Worm (Caenorhabditis elegans) whole organism, young adult: ENCODE results near the gene srsx-31.

Experiments used
- C06A6.2 ChIP-seq: fragments of 200-800 bp; sonication (Bioruptor generic); conservative IDR thresholded peaks from 2 replicates; pipeline ENCODE4 v1.3.6; 2022; ENCODE audit warnings: missing genetic modification characterization, missing compliant biosample characterization
- D2030.7 ChIP-seq: fragments of 200-800 bp; sonication (Bioruptor generic); IDR thresholded peaks from 2 replicates; pipeline ENCODE4 v1.3.6; 2022; ENCODE audit warnings: missing genetic modification reagents, missing genetic modification characterization, missing compliant biosample characterization
- F33H1.4 ChIP-seq: fragments of 200-800 bp; sonication (Bioruptor generic); IDR thresholded peaks from 2 replicates; pipeline ENCODE4 v1.3.6; 2022; ENCODE audit warnings: missing genetic modification reagents, missing genetic modification characterization, missing compliant biosample characterization
- F55B11.4 ChIP-seq: sonication (generic microtip); optimal IDR thresholded peaks from 2 replicates; lab custom pipeline; 2016; ENCODE audit warnings: missing compliant biosample characterization, missing genetic modification characterization, borderline replicate concordance; ENCODE audit not compliant: insufficient read depth
- K11D2.4 ChIP-seq: fragments of 200-800 bp; sonication (Bioruptor generic); IDR thresholded peaks from 2 replicates; pipeline ENCODE4 v1.3.6; 2022; ENCODE audit warnings: missing genetic modification reagents, missing genetic modification characterization, missing compliant biosample characterization
- K12H6.12 ChIP-seq: fragments of 200-800 bp; sonication (Bioruptor generic); optimal IDR thresholded peaks from 2 replicates; lab custom pipeline; 2018; ENCODE audit warnings: mild to moderate bottlenecking, missing genetic modification characterization, missing compliant biosample characterization
- Y56A3A.18 ChIP-seq: fragments of 200-800 bp; sonication (Bioruptor generic); IDR thresholded peaks from 2 replicates; pipeline ENCODE4 v1.3.6; 2022; ENCODE audit warnings: missing genetic modification reagents, missing genetic modification characterization, missing compliant biosample characterization
- Y95B8A.8 ChIP-seq: fragments of 200-800 bp; sonication (Bioruptor generic); IDR thresholded peaks from 2 replicates; pipeline ENCODE4 v1.3.6; 2022; ENCODE audit warnings: missing genetic modification reagents, missing genetic modification characterization, missing compliant biosample characterization
- ZK185.1 ChIP-seq: sonication (generic microtip); optimal IDR thresholded peaks from 2 replicates; lab custom pipeline; 2016; ENCODE audit warnings: mild to moderate bottlenecking, missing genetic modification characterization, missing compliant biosample characterization; ENCODE audit not compliant: poor library complexity, severe bottlenecking
- ama-1 ChIP-seq, 3 experiments: fragments of 150-350 bp in 1 of 3; sonication (generic microtip) in 2 of 3; optimal IDR thresholded peaks; 2 replicates each; lab custom pipeline; 2014 to 2018; ENCODE audit warnings: missing biosample characterization in 2 of 3, missing genetic modification characterization in 2 of 3, missing genetic modification reagents in 2 of 3
- atf-7 ChIP-seq: sonication (generic microtip); optimal IDR thresholded peaks from 2 replicates; lab custom pipeline; 2017; ENCODE audit warnings: mild to moderate bottlenecking, missing genetic modification characterization, missing compliant biosample characterization
- attf-3 ChIP-seq: fragments of 200-800 bp; sonication (Bioruptor generic); conservative IDR thresholded peaks from 2 replicates; pipeline ENCODE4 v1.3.6; 2022; ENCODE audit warnings: missing genetic modification reagents, missing genetic modification characterization, missing compliant biosample characterization
- ccch-3 ChIP-seq: fragments of 200-800 bp; sonication (Bioruptor generic); optimal IDR thresholded peaks from 2 replicates; lab custom pipeline; 2018; ENCODE audit warnings: mild to moderate bottlenecking, missing genetic modification characterization, missing compliant biosample characterization
- cebp-2 ChIP-seq: fragments of 200-800 bp; sonication (Bioruptor generic); IDR thresholded peaks from 2 replicates; pipeline ENCODE4 v1.3.6; 2022; ENCODE audit warnings: missing genetic modification characterization, missing compliant biosample characterization
- ceh-100 ChIP-seq: fragments of 200-800 bp; sonication (Bioruptor generic); IDR thresholded peaks from 2 replicates; pipeline ENCODE4 v1.3.6; 2022; ENCODE audit warnings: missing genetic modification reagents, missing genetic modification characterization, missing compliant biosample characterization
- ceh-27 ChIP-seq: fragments of 200-800 bp; sonication (Bioruptor generic); optimal IDR thresholded peaks from 2 replicates; lab custom pipeline; 2018; ENCODE audit warnings: mild to moderate bottlenecking, missing genetic modification characterization, moderate library complexity, missing compliant biosample characterization
- ceh-79 ChIP-seq: sonication (generic microtip); optimal IDR thresholded peaks from 2 replicates; lab custom pipeline; 2017; ENCODE audit warnings: mild to moderate bottlenecking, missing genetic modification characterization, missing compliant biosample characterization
- die-1 ChIP-seq: sonication (generic microtip); optimal IDR thresholded peaks from 2 replicates; lab custom pipeline; 2016; ENCODE audit warnings: missing genotype, mild to moderate bottlenecking, missing genetic modification characterization, missing compliant biosample characterization
- dox-1 ChIP-seq: fragments of 200-800 bp; sonication (Bioruptor generic); IDR thresholded peaks from 2 replicates; pipeline ENCODE4 v1.3.6; 2022; ENCODE audit warnings: missing genetic modification reagents, missing genetic modification characterization, missing compliant biosample characterization
- efl-1 ChIP-seq: fragments of 150-350 bp; optimal IDR thresholded peaks from 2 replicates; lab custom pipeline; 2014; ENCODE audit warnings: missing biosample characterization, missing genetic modification reagents, missing genetic modification characterization
- ekl-4 ChIP-seq: fragments of 200-800 bp; sonication (Bioruptor generic); IDR thresholded peaks from 2 replicates; pipeline ENCODE4 v1.3.6; 2022; ENCODE audit warnings: missing genetic modification reagents, missing genetic modification characterization, missing compliant biosample characterization
- lin-35 ChIP-seq, 3 experiments: fragments of 150-350 bp in 2 of 3; sonication (generic microtip) in 1 of 3; optimal IDR thresholded peaks; 2 replicates each; lab custom pipeline; 2014 to 2018; ENCODE audit warnings: missing biosample characterization in 3 of 3, missing genetic modification characterization in 3 of 3, missing genetic modification reagents in 3 of 3
- lin-40 ChIP-seq: sonication (generic microtip); optimal IDR thresholded peaks from 2 replicates; lab custom pipeline; 2016; ENCODE audit warnings: missing genetic modification characterization, mild to moderate bottlenecking, missing compliant biosample characterization, missing genotype, missing genetic modification reagents
- madf-8 ChIP-seq: fragments of 200-800 bp; sonication (Bioruptor generic); conservative IDR thresholded peaks from 2 replicates; pipeline ENCODE4 v1.3.6; 2022; ENCODE audit warnings: missing genetic modification reagents, missing genetic modification characterization, missing compliant biosample characterization
- mcd-1 ChIP-seq: fragments of 200-800 bp; sonication (Bioruptor generic); IDR thresholded peaks from 2 replicates; pipeline ENCODE4 v1.3.6; 2022; ENCODE audit warnings: missing genetic modification reagents, missing genetic modification characterization, missing compliant biosample characterization
- mxl-1 ChIP-seq: sonication (generic microtip); optimal IDR thresholded peaks from 2 replicates; lab custom pipeline; 2016; ENCODE audit warnings: missing genetic modification characterization, missing compliant biosample characterization
- nfyb-1 ChIP-seq: fragments of 200-800 bp; sonication (Bioruptor generic); IDR thresholded peaks from 2 replicates; pipeline ENCODE4 v1.3.6; 2022; ENCODE audit warnings: missing genetic modification reagents, missing genetic modification characterization, missing compliant biosample characterization
- rcor-1 ChIP-seq: fragments of 200-800 bp; sonication (Bioruptor generic); IDR thresholded peaks from 2 replicates; pipeline ENCODE4 v1.3.6; 2022; ENCODE audit warnings: missing genetic modification reagents, missing genetic modification characterization, missing compliant biosample characterization
- repo-1 ChIP-seq: sonication (generic microtip); optimal IDR thresholded peaks from 2 replicates; lab custom pipeline; 2017; ENCODE audit warnings: mild to moderate bottlenecking, missing genetic modification characterization, missing compliant biosample characterization
- snpc-3.4 ChIP-seq: sonication (generic microtip); optimal IDR thresholded peaks from 2 replicates; lab custom pipeline; 2017; ENCODE audit warnings: missing genetic modification characterization, mild to moderate bottlenecking, missing compliant biosample characterization, antibody characterized with exemption, moderate library complexity, missing genotype, missing genetic modification reagents
- snpc-4 ChIP-seq, 5 experiments: fragments of 150-350 bp in 1 of 5; sonication (generic microtip) in 4 of 5; optimal IDR thresholded peaks; 2 replicates each; lab custom pipeline; 2014 to 2018; ENCODE audit warnings: missing genetic modification characterization in 5 of 5, missing biosample characterization in 3 of 5, antibody characterized with exemption in 2 of 5, mild to moderate bottlenecking in 2 of 5, missing compliant biosample characterization in 2 of 5, missing genotype in 2 of 5, moderate library complexity in 2 of 5, missing genetic modification reagents in 1 of 5
- somi-1 ChIP-seq: fragments of 200-800 bp; sonication (Bioruptor generic); optimal IDR thresholded peaks from 2 replicates; lab custom pipeline; 2018; ENCODE audit warnings: mild to moderate bottlenecking, missing genetic modification characterization, missing compliant biosample characterization
- unc-62 ChIP-seq: fragments of 150-350 bp; optimal IDR thresholded peaks from 2 replicates; lab custom pipeline; 2014; ENCODE audit warnings: missing biosample characterization, missing genetic modification reagents, missing genetic modification characterization
- ztf-18 ChIP-seq: sonication (generic microtip); optimal IDR thresholded peaks from 2 replicates; lab custom pipeline; 2016; ENCODE audit warnings: missing genotype, mild to moderate bottlenecking, missing genetic modification characterization, missing compliant biosample characterization
- ztf-3 ChIP-seq: fragments of 200-800 bp; sonication (Bioruptor generic); optimal IDR thresholded peaks from 2 replicates; lab custom pipeline; 2018; ENCODE audit warnings: mild to moderate bottlenecking, missing genetic modification characterization, missing compliant biosample characterization

srsx-31 gene

DNA sequence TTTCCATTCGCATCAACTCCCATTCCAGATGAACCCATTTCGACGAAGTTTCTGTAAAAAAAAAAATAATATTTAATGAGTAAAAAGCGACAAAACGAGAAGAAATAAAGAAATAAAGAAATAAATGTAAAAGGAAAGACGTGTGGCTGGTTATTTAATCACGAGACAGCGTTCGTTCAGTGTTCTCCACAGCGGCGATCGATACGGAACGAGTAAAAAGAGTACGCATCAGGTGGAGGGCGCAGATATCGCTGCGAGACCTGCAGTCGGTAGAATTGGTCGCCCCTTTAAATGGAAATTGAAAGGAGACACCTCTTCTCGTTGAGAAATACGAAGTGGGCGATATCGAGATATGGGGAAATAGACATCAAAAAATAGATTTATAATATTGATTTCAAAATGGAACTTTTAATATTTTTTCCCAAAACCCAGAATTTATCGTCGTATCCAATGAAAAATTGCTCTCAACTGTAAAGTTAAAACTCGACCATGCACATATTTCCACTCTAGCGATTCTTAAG is 26.2 kb downstream of the srsx-31 start, which contains the start of gene pqn-70 (continued):
- peak; percentile 32 for TF ChIP-seq snpc-3.4 (tag; lab: Kevin White, UChicago)
- peak; percentile 19 for TF ChIP-seq atf-7
- 0 out of 2 replicates have a peak, but pooled peaks have one; percentile 22 for TF ChIP-seq C06A6.2 (GFP tag; lab: Robert Waterston, UW)
- no peak for TF ChIP-seq F55B11.4 (tag; lab: Kevin White, UChicago)
- no peak for TF ChIP-seq Y56A3A.18 (GFP tag; lab: Robert Waterston, UW)
- TF ChIP-seq ceh-27 (GFP tag; lab: Kevin White, UChicago): peak; percentile 82
- no peak for TF ChIP-seq ztf-3
- peak; percentile 89 for TF ChIP-seq F33H1.4 (GFP tag; lab: Robert Waterston, UW)
- peak; percentile 65 for TF ChIP-seq ZK185.1
- TF ChIP-seq dox-1 (GFP tag; lab: Robert Waterston, UW): peak; percentile 67
- TF ChIP-seq ztf-18 (tag; lab: Kevin White, UChicago): peak; percentile 47
- no peak for TF ChIP-seq unc-62
- peak; percentile 14; the same call in 1 of the 2 replicates for TF ChIP-seq rcor-1 (GFP tag; lab: Robert Waterston, UW)
- peak; percentile 92 for TF ChIP-seq ceh-100 (GFP tag; lab: Robert Waterston, UW)
- TF ChIP-seq K12H6.12 (tag; lab: Kevin White, UChicago): peak; percentile 70
- peak; percentile 68 for TF ChIP-seq somi-1 (GFP tag; lab: Kevin White, UChicago)
- peak; percentile 33; the same call in 1 of the 2 replicates for TF ChIP-seq D2030.7 (GFP tag; lab: Robert Waterston, UW)
- TF ChIP-seq ceh-79 (tag; lab: Kevin White, UChicago): no peak
- TF ChIP-seq K11D2.4 (GFP tag; lab: Robert Waterston, UW): 0 out of 2 replicates have a peak, but pooled peaks have one; percentile 42
- no peak for TF ChIP-seq mxl-1 (tag; lab: Kevin White, UChicago)
- peak; percentile 67 for TF ChIP-seq lin-40 (tag; lab: Kevin White, UChicago)
- TF ChIP-seq madf-8 (GFP tag; lab: Robert Waterston, UW): no peak
- TF ChIP-seq die-1 (tag; lab: Kevin White, UChicago): peak; percentile 15
- TF ChIP-seq nfyb-1 (GFP tag; lab: Robert Waterston, UW): peak; percentile 81; the same call in 1 of the 2 replicates
- TF ChIP-seq repo-1 (tag; lab: Kevin White, UChicago): no peak
- peak; percentile 52; the same call in 1 of the 2 replicates for TF ChIP-seq attf-3 (GFP tag; lab: Robert Waterston, UW)
- TF ChIP-seq mcd-1 (GFP tag; lab: Robert Waterston, UW): peak; percentile 74
- TF ChIP-seq Y95B8A.8 (GFP tag; lab: Robert Waterston, UW): 0 out of 2 replicates have a peak, but pooled peaks have one; percentile 7
- TF ChIP-seq ccch-3: no peak
- TF ChIP-seq efl-1: peak; percentile 16

DNA sequence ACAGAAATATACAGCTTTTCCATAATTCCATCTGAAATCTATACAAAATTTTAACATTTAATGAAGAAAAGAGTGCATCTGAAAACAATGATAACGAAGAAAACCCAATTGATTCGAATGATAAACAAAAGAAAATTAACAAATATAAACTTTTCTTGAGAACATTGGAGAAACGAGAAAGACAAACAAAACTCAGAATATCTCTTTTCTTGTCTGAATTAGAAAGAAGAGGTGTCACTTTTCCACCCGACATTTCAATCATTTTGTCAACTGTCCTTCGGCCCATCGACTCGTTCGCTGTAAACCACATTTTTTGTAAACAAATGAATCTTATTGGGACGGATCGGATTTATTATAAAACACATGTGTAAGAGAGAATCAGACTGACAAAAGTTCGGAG is 28.9 kb downstream of the srsx-31 start, which contains the start of gene bgal-1:
TSS of gene bgal-1 (minus strand) at position 38 of the 400 bp plus-strand sequence.
- no peak for TF ChIP-seq cebp-2 (GFP tag; lab: Robert Waterston, UW)
- 0 out of 2 replicates have a peak, but pooled peaks have one; percentile 18 for TF ChIP-seq ekl-4
- TF ChIP-seq snpc-4 (GFP tag; optimal IDR thresholded peaks at IDR 0.05; lab: Kevin White, UChicago): no peak
- peak in 2 of 4 experiments; percentile 32 to 39 for TF ChIP-seq snpc-4 (tag; optimal IDR thresholded peaks at IDR 0.05; lab: Kevin White, UChicago)
- TF ChIP-seq lin-35 (GFP tag; optimal IDR thresholded peaks at IDR 0.05; lab: Kevin White, UChicago): peak in 1 of 3 experiments; percentile 37
- peak; percentile 8 for TF ChIP-seq somi-1 (GFP tag; lab: Kevin White, UChicago)
- peak; percentile 22 for TF ChIP-seq ama-1 (optimal IDR thresholded peaks at IDR 0.05; lab: Kevin White, UChicago)
- peak in 1 of 2 experiments; percentile 15 for TF ChIP-seq ama-1 (GFP tag; optimal IDR thresholded peaks at IDR 0.05; lab: Kevin White, UChicago)
